Fruit fly (Drosophila melanogaster) S2 (cell line): ENCODE results near the gene Nelf-A.

Source experiments
- CG8478 ChIP-seq: fragments of >200 bp; optimal IDR thresholded peaks from 2 replicates; lab custom pipeline; 2018
- CTCF ChIP-seq, 2 experiments: fragments of >200 bp; optimal IDR thresholded peaks; 2 replicates each; lab custom pipeline; 2018

DNA sequence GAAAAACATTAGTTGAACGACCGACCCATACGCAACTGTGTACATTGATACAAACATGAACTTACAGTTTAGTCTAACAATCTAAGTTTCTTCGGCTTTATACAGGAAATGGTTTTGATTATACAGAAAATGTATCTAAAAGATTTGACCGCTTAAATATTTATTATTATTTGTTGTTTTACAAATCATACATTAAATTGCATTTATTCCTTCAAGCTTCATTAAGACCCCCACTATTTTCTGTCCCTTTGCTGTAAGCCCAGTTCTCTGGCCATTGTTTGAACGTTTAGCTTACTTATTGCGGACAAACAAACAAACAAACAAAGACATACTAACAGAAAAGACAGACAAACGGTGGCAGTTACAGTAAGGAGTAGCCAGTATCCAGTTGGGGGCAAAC lies 30.8 kb downstream of the Nelf-A start:
- no peak for TF ChIP-seq CTCF (optimal IDR thresholded peaks at IDR 0.05; lab: Kevin White, UChicago)
- no peak for TF ChIP-seq CG8478
